Worm (Caenorhabditis elegans): Measurements from ENCODE around the gene T20B12.3.
A peak's percentile ranks its signal among the peaks of the same experiment; 100 is the strongest.

The T20B12.3 gene

ce11 chrIII:7353871-7354270, 28.0 kb upstream of the T20B12.3 start, which contains the start of gene F08F8.9:
Gene F08F8.9 (minus strand): TSS chrIII:7353971.
- TF ChIP-seq med-1 (GFP tag; optimal IDR thresholded peaks at IDR 0.05; ENCODE audit: insufficient read depth) = no peak
- no peak for TF ChIP-seq ref-1 (GFP tag; conservative IDR thresholded peaks at IDR 0.05)
- TF ChIP-seq ztf-23 (GFP tag; IDR thresholded peaks at IDR 0.05) = no peak
- TF ChIP-seq tab-1 (GFP tag; IDR thresholded peaks at IDR 0.05) = no peak
- TF ChIP-seq cog-1 (tag; optimal IDR thresholded peaks at IDR 0.05) = no peak
- no peak for TF ChIP-seq T22C8.4 (GFP tag; IDR thresholded peaks at IDR 0.05)
- TF ChIP-seq ztf-29 (GFP tag; IDR thresholded peaks at IDR 0.05) = no peak
- no peak for TF ChIP-seq klf-2 (GFP tag; conservative IDR thresholded peaks at IDR 0.05)
- no peak for TF ChIP-seq flt-1 (GFP tag; IDR thresholded peaks at IDR 0.05)

DNA sequence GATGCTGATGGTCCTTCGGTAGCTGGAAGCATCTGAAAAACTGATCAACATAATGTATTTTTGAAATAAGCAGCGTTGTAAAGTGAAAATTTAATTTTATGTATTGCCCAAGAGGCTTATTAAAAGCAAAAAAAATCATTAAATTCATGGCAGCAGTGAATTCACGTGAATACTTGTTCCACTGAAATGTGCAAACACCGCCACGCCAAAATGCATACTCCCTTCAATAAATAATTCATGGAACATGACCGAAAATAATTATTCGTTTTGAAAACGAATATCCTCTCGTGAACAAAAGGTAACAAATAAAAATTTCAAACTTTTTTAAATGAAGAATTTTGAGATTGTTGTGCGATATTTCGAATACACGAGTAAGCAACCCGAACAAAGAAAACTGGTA, 24.6 kb upstream of the T20B12.3 start, which contains the start of gene F08F8.10:
Gene F08F8.10 (minus strand): TSS at position 38 of the 400 bp plus-strand sequence.
- TF ChIP-seq ztf-23 (GFP tag; IDR thresholded peaks at IDR 0.05) (peak; percentile 17; the same call in 1 of the 2 replicates), cog-1 (tag; optimal IDR thresholded peaks at IDR 0.05) (peak; percentile 19), klf-2 (GFP tag; conservative IDR thresholded peaks at IDR 0.05) (no peak)

DNA sequence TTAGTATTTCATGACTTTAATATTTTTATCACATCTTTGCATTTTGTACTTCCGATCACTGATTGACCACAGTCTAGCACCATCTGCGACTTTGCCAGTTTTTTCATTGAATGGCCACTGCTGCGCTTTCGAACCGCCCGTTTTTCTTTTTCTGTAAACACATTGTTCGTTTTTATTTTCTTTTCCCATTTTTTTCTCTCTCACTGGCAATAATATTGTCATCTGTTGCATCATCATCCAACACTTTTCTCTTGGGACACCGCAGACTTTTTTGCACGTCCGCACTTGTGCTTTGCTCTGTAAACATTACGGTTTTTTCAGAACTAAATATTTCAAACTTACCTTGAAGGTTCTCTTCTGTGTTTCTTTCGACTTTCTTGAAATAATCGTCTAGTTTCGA, 23.3 kb upstream of the T20B12.3 start:
- TF ChIP-seq ref-1 (GFP tag; conservative IDR thresholded peaks at IDR 0.05) (no peak), T22C8.4 (GFP tag; IDR thresholded peaks at IDR 0.05) (no peak)

ce11 chrIII:7359037-7359548, 22.8 kb upstream of the T20B12.3 start, which contains the start of the genes eco-1 and hmgr-1:
Gene eco-1 (minus strand): TSS chrIII:7359095.
Gene hmgr-1 (plus strand): TSS chrIII:7359498.
- TF ChIP-seq klf-2 (GFP tag; conservative IDR thresholded peaks at IDR 0.05) = no peak
- no peak for TF ChIP-seq ztf-29 (GFP tag; IDR thresholded peaks at IDR 0.05)
- 0 out of 2 replicates have a peak, but pooled peaks have one; percentile 27 for TF ChIP-seq ztf-23 (GFP tag; IDR thresholded peaks at IDR 0.05)
- no peak for TF ChIP-seq cog-1 (tag; optimal IDR thresholded peaks at IDR 0.05)

- TF ChIP-seq T22C8.4 (GFP tag; IDR thresholded peaks at IDR 0.05) (no peak), ztf-23 (GFP tag; IDR thresholded peaks at IDR 0.05) (no peak), ref-1 (GFP tag; conservative IDR thresholded peaks at IDR 0.05) (no peak), ztf-29 (GFP tag; IDR thresholded peaks at IDR 0.05) (no peak), flt-1 (GFP tag; IDR thresholded peaks at IDR 0.05) (no peak), cog-1 (tag; optimal IDR thresholded peaks at IDR 0.05) (no peak), med-1 (GFP tag; optimal IDR thresholded peaks at IDR 0.05; ENCODE audit: insufficient read depth) (no peak), tab-1 (GFP tag; IDR thresholded peaks at IDR 0.05) (no peak)
Observed at ce11 chrIII:7365602-7366001, 16.3 kb upstream of the T20B12.3 start, which contains the start of gene F08F8.11. Gene F08F8.11 (plus strand): TSS chrIII:7365902.

- no peak for TF ChIP-seq med-1 (GFP tag; optimal IDR thresholded peaks at IDR 0.05; ENCODE audit: insufficient read depth)
- TF ChIP-seq ref-1 (GFP tag; conservative IDR thresholded peaks at IDR 0.05) = no peak
- TF ChIP-seq T22C8.4 (GFP tag; IDR thresholded peaks at IDR 0.05) = no peak
- TF ChIP-seq tab-1 (GFP tag; IDR thresholded peaks at IDR 0.05) = no peak
- no peak for TF ChIP-seq flt-1 (GFP tag; IDR thresholded peaks at IDR 0.05)
- no peak for TF ChIP-seq ztf-23 (GFP tag; IDR thresholded peaks at IDR 0.05)
Observed at ce11 chrIII:7367012-7367760, 14.7 kb upstream of the T20B12.3 start, which contains the start of the genes T20B12.5 and T20B12.4. Gene T20B12.5 (minus strand): TSS chrIII:7367112. Gene T20B12.4 (plus strand): TSS chrIII:7367710.

DNA sequence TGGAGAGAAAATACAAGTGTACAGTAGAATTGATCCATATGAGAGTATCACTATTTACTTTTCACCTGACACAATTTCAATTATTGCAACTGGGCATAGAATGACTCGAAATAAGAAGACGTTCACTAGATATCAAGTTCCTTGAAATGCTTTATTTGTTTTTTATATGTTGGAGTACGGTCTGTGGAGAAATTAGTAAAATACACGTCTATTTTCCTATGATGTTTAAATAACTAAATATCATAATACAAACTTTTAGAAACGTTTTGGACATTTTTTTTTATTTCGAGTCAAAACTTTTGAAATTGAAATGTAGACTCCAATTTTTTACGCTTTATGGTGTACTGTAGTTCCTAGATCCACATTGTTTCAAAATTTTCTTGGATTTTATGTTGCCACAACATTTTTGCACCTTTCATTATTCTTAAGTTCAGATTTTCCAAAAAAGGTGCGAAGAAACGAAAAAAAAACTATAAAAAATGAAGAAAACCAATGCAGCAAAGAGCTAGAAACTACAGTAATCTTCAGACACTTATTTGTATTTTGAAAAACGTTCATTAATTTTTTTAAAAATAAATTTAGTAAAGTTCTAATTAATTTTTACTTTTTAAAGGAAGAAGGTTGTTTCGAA, 12.4 kb upstream of the T20B12.3 start:
- TF ChIP-seq ztf-23 (GFP tag; IDR thresholded peaks at IDR 0.05) = no peak
- TF ChIP-seq tab-1 (GFP tag; IDR thresholded peaks at IDR 0.05) = no peak
- no peak for TF ChIP-seq klf-2 (GFP tag; conservative IDR thresholded peaks at IDR 0.05)
- TF ChIP-seq med-1 (GFP tag; optimal IDR thresholded peaks at IDR 0.05; ENCODE audit: insufficient read depth) = no peak
- TF ChIP-seq T22C8.4 (GFP tag; IDR thresholded peaks at IDR 0.05) = no peak
- no peak for TF ChIP-seq ztf-29 (GFP tag; IDR thresholded peaks at IDR 0.05)
- no peak for TF ChIP-seq flt-1 (GFP tag; IDR thresholded peaks at IDR 0.05)

- no peak for TF ChIP-seq tab-1 (GFP tag; IDR thresholded peaks at IDR 0.05)
- no peak for TF ChIP-seq ref-1 (GFP tag; conservative IDR thresholded peaks at IDR 0.05)
- no peak for TF ChIP-seq med-1 (GFP tag; optimal IDR thresholded peaks at IDR 0.05; ENCODE audit: insufficient read depth)
- no peak for TF ChIP-seq klf-2 (GFP tag; conservative IDR thresholded peaks at IDR 0.05)
- TF ChIP-seq flt-1 (GFP tag; IDR thresholded peaks at IDR 0.05) = no peak
- no peak for TF ChIP-seq ztf-23 (GFP tag; IDR thresholded peaks at IDR 0.05)
- TF ChIP-seq cog-1 (tag; optimal IDR thresholded peaks at IDR 0.05) = no peak
- TF ChIP-seq T22C8.4 (GFP tag; IDR thresholded peaks at IDR 0.05) = no peak
- TF ChIP-seq ztf-29 (GFP tag; IDR thresholded peaks at IDR 0.05) = no peak
Observed at ce11 chrIII:7370569-7370968, 11.3 kb upstream of the T20B12.3 start.

ce11 chrIII:7373802-7374435, 8.0 kb upstream of the T20B12.3 start:
- TF ChIP-seq T22C8.4 (GFP tag; IDR thresholded peaks at IDR 0.05) (no peak), klf-2 (GFP tag; conservative IDR thresholded peaks at IDR 0.05) (no peak), ref-1 (GFP tag; conservative IDR thresholded peaks at IDR 0.05) (no peak), flt-1 (GFP tag; IDR thresholded peaks at IDR 0.05) (no peak)

All from whole organism, midembryonic.